Fruit fly (Drosophila melanogaster) whole organism, adult: Measurements from ENCODE around the gene mthl14.

Experiments
- CG11617 ChIP-seq: fragments of 200-800 bp; sonication (Bioruptor generic); optimal IDR thresholded peaks from 2 replicates; lab custom pipeline; 2017; ENCODE audit warnings: mild to moderate bottlenecking, missing biosample characterization, missing genetic modification reagents, missing genetic modification characterization
- CG12768 ChIP-seq: fragments of 200-800 bp; sonication (Bioruptor generic); optimal IDR thresholded peaks from 2 replicates; lab custom pipeline; 2017; ENCODE audit warnings: missing biosample characterization, missing genetic modification characterization, mild to moderate bottlenecking, moderate library complexity, missing genetic modification reagents
- CG14711 ChIP-seq: fragments of 200-800 bp; sonication (Bioruptor generic); optimal IDR thresholded peaks from 2 replicates; lab custom pipeline; 2018; ENCODE audit warnings: missing biosample characterization, mild to moderate bottlenecking, missing genetic modification characterization, moderate library complexity
- CG1620 ChIP-seq: fragments of 200-800 bp; sonication (Bioruptor generic); optimal IDR thresholded peaks from 2 replicates; lab custom pipeline; 2016; ENCODE audit warnings: missing biosample characterization, missing genetic modification characterization
- CG33017 ChIP-seq: fragments of 200-800 bp; sonication (Bioruptor generic); optimal IDR thresholded peaks from 2 replicates; lab custom pipeline; 2018; ENCODE audit warnings: missing biosample characterization, mild to moderate bottlenecking, missing genetic modification characterization, moderate library complexity
- Clk ChIP-seq: fragments of 200-800 bp; sonication (Bioruptor generic); optimal IDR thresholded peaks from 2 replicates; lab custom pipeline; 2017; ENCODE audit warnings: missing biosample characterization, missing genetic modification characterization
- Crg-1 ChIP-seq: fragments of 200-800 bp; sonication (Bioruptor generic); optimal IDR thresholded peaks from 2 replicates; lab custom pipeline; 2016; ENCODE audit warnings: missing biosample characterization, missing genetic modification characterization
- Mnt ChIP-seq: fragments of 200-800 bp; sonication (Bioruptor generic); optimal IDR thresholded peaks from 2 replicates; lab custom pipeline; 2016; ENCODE audit warnings: missing biosample characterization, mild to moderate bottlenecking, missing genetic modification characterization
- bab1 ChIP-seq: fragments of 200-800 bp; sonication (Bioruptor generic); optimal IDR thresholded peaks from 3 replicates; lab custom pipeline; 2019; ENCODE audit warnings: missing biosample characterization, mild to moderate bottlenecking, missing genetic modification characterization, moderate library complexity
- cic ChIP-seq: fragments of 200-800 bp; sonication (Bioruptor generic); optimal IDR thresholded peaks from 2 replicates; lab custom pipeline; 2017; ENCODE audit warnings: missing biosample characterization, mild to moderate bottlenecking, missing genetic modification characterization, moderate library complexity
- cnc ChIP-seq, 2 experiments: fragments of >200 bp; optimal IDR thresholded peaks; 2 replicates each; lab custom pipeline; 2017
- kay ChIP-seq: fragments of 200-800 bp; sonication (Bioruptor generic); peaks from one replicate; lab custom pipeline; 2016; ENCODE audit warnings: missing biosample characterization, missing genetic modification characterization, borderline replicate concordance
- ovo ChIP-seq: fragments of 200-800 bp; sonication (Bioruptor generic); optimal IDR thresholded peaks from 2 replicates; lab custom pipeline; 2016; ENCODE audit warnings: missing biosample characterization, missing genetic modification characterization
- pad ChIP-seq: fragments of 200-800 bp; sonication (Bioruptor generic); optimal IDR thresholded peaks from 3 replicates; lab custom pipeline; 2017; ENCODE audit warnings: missing biosample characterization, missing genetic modification characterization, mild to moderate bottlenecking, moderate library complexity, missing genetic modification reagents

- TF ChIP-seq cic, result no peak
- TF ChIP-seq CG11617 (GFP tag; lab: Kevin White, UChicago), result no peak
- TF ChIP-seq ovo (GFP tag; lab: Kevin White, UChicago), result no peak
- no peak for TF ChIP-seq Crg-1 (GFP tag; lab: Kevin White, UChicago)
- TF ChIP-seq kay (GFP tag; lab: Kevin White, UChicago), result no peak
- TF ChIP-seq Clk (GFP tag; lab: Kevin White, UChicago), result no peak
- no peak for TF ChIP-seq CG14711 (tag; lab: Kevin White, UChicago)
- TF ChIP-seq pad, result no peak
- TF ChIP-seq bab1, result no peak
- TF ChIP-seq CG12768 (GFP tag; lab: Kevin White, UChicago), result no peak
- no peak for TF ChIP-seq CG1620 (GFP tag; lab: Kevin White, UChicago)
- no peak for TF ChIP-seq CG33017 (tag; lab: Kevin White, UChicago)
- TF ChIP-seq Mnt (GFP tag; lab: Kevin White, UChicago), result no peak
- no peak for TF ChIP-seq cnc (optimal IDR thresholded peaks at IDR 0.05; lab: Kevin White, UChicago)
These were observed 20.3 kb downstream of the mthl14 start for dm6 chr3L:267618-268017.
